Fruit fly (Drosophila melanogaster) whole organism, wandering third instar larva: ENCODE data around the gene Ten-a.

Experiments
- Dif ChIP-seq: fragments of 200-275, 200-300 bp; sonication (Bioruptor generic); optimal IDR thresholded peaks from 2 replicates; lab custom pipeline; 2018; ENCODE audit warnings: missing biosample characterization, missing genetic modification characterization; ENCODE audit not compliant: partially characterized antibody
- GATAd ChIP-seq: sonication (Bioruptor generic); optimal IDR thresholded peaks from 2 replicates; lab custom pipeline; 2016; ENCODE audit warnings: missing biosample characterization, missing genetic modification characterization
- HLH106 ChIP-seq: fragments of 200-800 bp; optimal IDR thresholded peaks from 3 replicates; lab custom pipeline; 2019; ENCODE audit warnings: missing biosample characterization, mild to moderate bottlenecking, missing genetic modification characterization, moderate library complexity
- Hnf4 ChIP-seq: fragments of 200-800 bp; sonication (Bioruptor generic); optimal IDR thresholded peaks from 2 replicates; lab custom pipeline; 2016; ENCODE audit warnings: missing biosample characterization, mild to moderate bottlenecking, missing genetic modification characterization
- Hr78 ChIP-seq: fragments of >200 bp; optimal IDR thresholded peaks from 2 replicates; lab custom pipeline; 2017; ENCODE audit warnings: missing biosample characterization, missing genetic modification characterization
- Hr83 ChIP-seq: fragments of 200-300 bp; sonication (Bioruptor generic); optimal IDR thresholded peaks from 2 replicates; lab custom pipeline; 2016; ENCODE audit warnings: missing biosample characterization, mild to moderate bottlenecking, missing genetic modification characterization, moderate library complexity; ENCODE audit not compliant: poor library complexity, severe bottlenecking
- Jra ChIP-seq: sonication (Bioruptor generic); optimal IDR thresholded peaks from 2 replicates; lab custom pipeline; 2016; ENCODE audit warnings: missing biosample characterization, missing genetic modification characterization
- Myc ChIP-seq: fragments of >200 bp; optimal IDR thresholded peaks from 2 replicates; lab custom pipeline; 2017
- N ChIP-seq: fragments of >200 bp; optimal IDR thresholded peaks from 2 replicates; lab custom pipeline; 2018; ENCODE audit warnings: missing biosample characterization, missing external identifiers, missing genetic modification characterization
- OdsH ChIP-seq: fragments of 200-800 bp; sonication (Bioruptor generic); optimal IDR thresholded peaks from 2 replicates; lab custom pipeline; 2016; ENCODE audit warnings: missing biosample characterization, mild to moderate bottlenecking, missing genetic modification characterization
- Rel ChIP-seq, 2 experiments: fragments of 200-800 bp; sonication (Bioruptor generic) in 1 of 2; optimal IDR thresholded peaks; 2 replicates in 1 of 2; 3 replicates in 1 of 2; lab custom pipeline; 2016 to 2019; ENCODE audit warnings: mild to moderate bottlenecking in 2 of 2, missing biosample characterization in 2 of 2, missing genetic modification characterization in 2 of 2, moderate library complexity in 1 of 2
- Sp1 ChIP-seq: fragments of 200-800 bp; sonication (Bioruptor generic); optimal IDR thresholded peaks from 3 replicates; lab custom pipeline; 2019; ENCODE audit warnings: missing biosample characterization, mild to moderate bottlenecking, missing genetic modification characterization, moderate library complexity
- Vsx2 ChIP-seq: fragments of 200-300, 225-300 bp; sonication (Bioruptor generic); optimal IDR thresholded peaks from 2 replicates; lab custom pipeline; 2018; ENCODE audit warnings: missing biosample characterization, missing genetic modification characterization; ENCODE audit not compliant: partially characterized antibody
- br ChIP-seq: fragments of 200-800 bp; sonication (Bioruptor generic); optimal IDR thresholded peaks from 2 replicates; lab custom pipeline; 2016; ENCODE audit warnings: missing biosample characterization, missing genetic modification characterization
- brk ChIP-seq: fragments of 200-800 bp; sonication (Bioruptor generic); optimal IDR thresholded peaks from 2 replicates; lab custom pipeline; 2016; ENCODE audit warnings: missing biosample characterization, mild to moderate bottlenecking, missing genetic modification characterization
- dl ChIP-seq, 2 experiments: fragments of 175-275, 200-275 bp in 1 of 2; fragments of 200-275 bp in 1 of 2; sonication (Bioruptor generic); optimal IDR thresholded peaks; lab custom pipeline; 2018; ENCODE audit warnings: mild to moderate bottlenecking in 2 of 2, missing biosample characterization in 2 of 2, missing genetic modification characterization in 2 of 2, moderate library complexity in 2 of 2; ENCODE audit not compliant: partially characterized antibody in 2 of 2, insufficient read depth in 1 of 2
- dmrt93B ChIP-seq: fragments of 200-800 bp; sonication (Bioruptor generic); optimal IDR thresholded peaks from 2 replicates; lab custom pipeline; 2018; ENCODE audit warnings: missing biosample characterization, mild to moderate bottlenecking, missing genetic modification characterization
- dsf ChIP-seq: sonication (Bioruptor generic); optimal IDR thresholded peaks from 2 replicates; lab custom pipeline; 2016; ENCODE audit warnings: missing biosample characterization, missing genetic modification characterization, borderline replicate concordance
- foxo ChIP-seq, 2 experiments: fragments of 200-800 bp; sonication (Bioruptor generic); optimal IDR thresholded peaks; 2 replicates in 1 of 2; 3 replicates in 1 of 2; lab custom pipeline; 2016 to 2017; ENCODE audit warnings: missing biosample characterization in 2 of 2, missing genetic modification characterization in 2 of 2
- fru ChIP-seq: fragments of 200-800 bp; sonication (Bioruptor generic); optimal IDR thresholded peaks from 3 replicates; lab custom pipeline; 2016; ENCODE audit warnings: missing biosample characterization, mild to moderate bottlenecking, missing genetic modification characterization
- h ChIP-seq: fragments of 200-800 bp; sonication (Bioruptor generic); optimal IDR thresholded peaks from 3 replicates; lab custom pipeline; 2016; ENCODE audit warnings: missing biosample characterization, mild to moderate bottlenecking, missing genetic modification characterization
- jim ChIP-seq: fragments of 175-275, 200-325 bp; sonication (Bioruptor generic); optimal IDR thresholded peaks from 2 replicates; lab custom pipeline; 2016; ENCODE audit warnings: missing biosample characterization, mild to moderate bottlenecking, missing genetic modification characterization
- lola ChIP-seq: fragments of >200 bp; optimal IDR thresholded peaks from 2 replicates; lab custom pipeline; 2017; ENCODE audit warnings: missing biosample characterization, missing genetic modification characterization
- psq ChIP-seq: fragments of 200-800 bp; sonication (Bioruptor generic); optimal IDR thresholded peaks from 3 replicates; lab custom pipeline; 2017; ENCODE audit warnings: missing biosample characterization, mild to moderate bottlenecking, missing genetic modification characterization, moderate library complexity
- sage ChIP-seq: fragments of 200-800 bp; sonication (Bioruptor generic); optimal IDR thresholded peaks from 2 replicates; lab custom pipeline; 2016; ENCODE audit warnings: missing biosample characterization, mild to moderate bottlenecking, missing genetic modification characterization
- tai ChIP-seq: sonication (Bioruptor generic); optimal IDR thresholded peaks from 2 replicates; lab custom pipeline; 2016; ENCODE audit warnings: missing biosample characterization, missing genetic modification characterization
- usp ChIP-seq: fragments of >200 bp; optimal IDR thresholded peaks from 2 replicates; lab custom pipeline; 2017; ENCODE audit warnings: missing biosample characterization, missing genetic modification characterization
- woc ChIP-seq: sonication (Bioruptor generic); optimal IDR thresholded peaks from 2 replicates; lab custom pipeline; 2016; ENCODE audit warnings: missing biosample characterization, mild to moderate bottlenecking, missing genetic modification characterization

The Ten-a gene

DNA sequence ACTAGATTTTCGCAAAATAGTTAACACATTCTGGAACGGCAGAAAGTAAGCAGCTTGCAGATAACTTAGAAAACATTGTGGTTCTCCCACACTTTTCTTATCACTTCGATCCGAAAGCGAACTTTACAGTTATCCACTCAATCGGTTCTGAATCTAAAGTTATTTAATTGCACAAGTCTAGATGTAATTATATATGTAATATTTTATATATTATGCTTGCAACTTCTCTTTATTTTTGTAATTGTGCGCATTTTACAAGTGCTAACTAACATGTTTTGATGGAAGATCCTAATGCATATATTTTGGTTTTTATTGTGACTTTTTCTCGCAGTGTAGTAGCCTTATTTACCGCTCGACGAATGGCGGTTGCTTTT is 39.1 kb upstream of the Ten-a start:
- TF ChIP-seq N (GFP tag; lab: Kevin White, UChicago) (no peak), OdsH (GFP tag; lab: Kevin White, UChicago) (peak; percentile 38), Hr78 (GFP tag; lab: Kevin White, UChicago) (no peak), dmrt93B (GFP tag; lab: Kevin White, UChicago) (peak; percentile 72), psq (GFP tag; lab: Kevin White, UChicago) (peak; percentile 54), jim (GFP tag; lab: Kevin White, UChicago) (no peak), foxo (GFP tag; optimal IDR thresholded peaks at IDR 0.05; lab: Kevin White, UChicago) (peak in 1 of 2 experiments; percentile 54), HLH106 (tag; lab: Kevin White, UChicago) (peak; percentile 47), fru (GFP tag; lab: Kevin White, UChicago) (peak; percentile 7), lola (no peak), dsf (GFP tag; lab: Kevin White, UChicago) (no peak), Sp1 (peak; percentile 62), tai (GFP tag; lab: Kevin White, UChicago) (no peak)

DNA sequence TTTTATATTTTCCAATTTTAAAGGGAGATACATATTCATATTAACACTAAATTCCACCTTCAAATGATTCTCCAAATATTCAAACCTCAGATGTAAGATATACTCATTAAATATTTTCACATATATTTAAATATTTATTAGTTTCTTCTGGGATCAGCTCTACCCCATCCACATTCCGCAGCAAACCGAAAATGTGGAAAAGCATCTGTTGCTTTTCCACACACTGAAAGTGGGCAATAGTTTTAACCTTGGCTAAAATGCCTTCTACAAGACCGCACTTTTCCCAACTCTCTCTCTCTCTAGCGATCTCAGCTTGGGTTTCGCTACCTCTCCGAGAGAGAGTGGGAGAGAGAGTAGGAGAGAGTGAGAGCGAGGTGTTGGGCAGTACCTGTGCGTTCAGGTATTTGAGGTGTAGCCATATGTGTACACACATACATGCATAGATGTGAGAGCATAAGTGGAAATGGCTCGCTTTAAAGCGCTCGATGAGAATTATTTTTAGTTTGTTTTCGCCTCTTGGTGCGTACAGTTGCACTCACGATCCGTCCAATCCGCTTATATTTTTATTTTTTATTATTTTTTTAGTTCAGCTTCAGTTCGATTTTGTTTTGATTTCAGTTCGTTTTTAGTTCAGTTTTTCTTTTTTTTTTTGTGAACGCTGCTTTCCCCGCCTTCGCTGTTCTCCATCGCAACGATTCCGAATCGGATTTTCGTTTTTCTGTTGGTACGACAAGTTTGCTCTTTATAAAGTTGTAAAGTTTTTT is 36.6 kb upstream of the Ten-a start, which contains the start of gene CG1806:
TSS of gene CG1806 (plus strand) at position 499 of the 764 bp plus-strand sequence.
- TF ChIP-seq Hr83 (peak; percentile 27), h (GFP tag; lab: Kevin White, UChicago) (peak; percentile 20), br (GFP tag; lab: Kevin White, UChicago) (no peak), usp (GFP tag; lab: Kevin White, UChicago) (no peak), psq (GFP tag; lab: Kevin White, UChicago) (no peak), dmrt93B (GFP tag; lab: Kevin White, UChicago) (no peak), Hnf4 (peak; percentile 34), Hr78 (GFP tag; lab: Kevin White, UChicago) (no peak), Vsx2 (GFP tag; lab: Kevin White, UChicago) (peak; percentile 95), sage (peak; percentile 62), lola (no peak), dl (GFP tag; optimal IDR thresholded peaks at IDR 0.05; lab: Kevin White, UChicago; ENCODE audit: insufficient read depth in 1 of 2, partially characterized antibody in 2 of 2) (peak; percentile 97 to 98), Jra (GFP tag; lab: Kevin White, UChicago) (peak; percentile 9), GATAd (no peak), brk (peak; percentile 27), Sp1 (peak; percentile 23), jim (GFP tag; lab: Kevin White, UChicago) (peak; percentile 60), Rel (GFP tag; optimal IDR thresholded peaks at IDR 0.05; lab: Kevin White, UChicago) (peak; percentile 58), Rel (tag; optimal IDR thresholded peaks at IDR 0.05; lab: Kevin White, UChicago) (no peak), fru (GFP tag; lab: Kevin White, UChicago) (peak; percentile 25), Dif (GFP tag; lab: Kevin White, UChicago) (peak; percentile 98)

DNA sequence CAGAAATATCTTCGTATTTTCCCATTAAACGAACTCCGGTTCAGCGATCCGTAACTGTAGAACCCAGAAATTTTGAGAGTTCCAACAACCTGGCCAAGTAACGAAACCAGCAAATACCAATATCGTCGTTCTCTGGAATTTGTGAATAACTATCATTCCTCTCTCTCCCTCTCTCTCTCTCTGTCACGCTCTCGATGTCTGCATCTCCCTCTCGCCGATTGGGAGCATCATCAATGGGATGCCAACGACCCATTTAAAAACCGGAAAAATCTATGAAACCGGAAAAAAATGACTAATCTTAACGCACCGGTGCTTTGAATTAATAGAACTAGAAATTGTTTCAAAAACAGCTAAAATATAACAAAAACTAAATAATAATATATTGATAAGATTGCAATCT is 35.9 kb upstream of the Ten-a start:
- TF ChIP-seq usp (GFP tag; lab: Kevin White, UChicago) (no peak), dl (GFP tag; optimal IDR thresholded peaks at IDR 0.05; lab: Kevin White, UChicago; ENCODE audit: insufficient read depth in 1 of 2, partially characterized antibody in 2 of 2) (peak; percentile 17 to 57), Dif (GFP tag; lab: Kevin White, UChicago) (peak; percentile 63), woc (GFP tag; lab: Kevin White, UChicago) (no peak), brk (no peak), br (GFP tag; lab: Kevin White, UChicago) (no peak)

DNA sequence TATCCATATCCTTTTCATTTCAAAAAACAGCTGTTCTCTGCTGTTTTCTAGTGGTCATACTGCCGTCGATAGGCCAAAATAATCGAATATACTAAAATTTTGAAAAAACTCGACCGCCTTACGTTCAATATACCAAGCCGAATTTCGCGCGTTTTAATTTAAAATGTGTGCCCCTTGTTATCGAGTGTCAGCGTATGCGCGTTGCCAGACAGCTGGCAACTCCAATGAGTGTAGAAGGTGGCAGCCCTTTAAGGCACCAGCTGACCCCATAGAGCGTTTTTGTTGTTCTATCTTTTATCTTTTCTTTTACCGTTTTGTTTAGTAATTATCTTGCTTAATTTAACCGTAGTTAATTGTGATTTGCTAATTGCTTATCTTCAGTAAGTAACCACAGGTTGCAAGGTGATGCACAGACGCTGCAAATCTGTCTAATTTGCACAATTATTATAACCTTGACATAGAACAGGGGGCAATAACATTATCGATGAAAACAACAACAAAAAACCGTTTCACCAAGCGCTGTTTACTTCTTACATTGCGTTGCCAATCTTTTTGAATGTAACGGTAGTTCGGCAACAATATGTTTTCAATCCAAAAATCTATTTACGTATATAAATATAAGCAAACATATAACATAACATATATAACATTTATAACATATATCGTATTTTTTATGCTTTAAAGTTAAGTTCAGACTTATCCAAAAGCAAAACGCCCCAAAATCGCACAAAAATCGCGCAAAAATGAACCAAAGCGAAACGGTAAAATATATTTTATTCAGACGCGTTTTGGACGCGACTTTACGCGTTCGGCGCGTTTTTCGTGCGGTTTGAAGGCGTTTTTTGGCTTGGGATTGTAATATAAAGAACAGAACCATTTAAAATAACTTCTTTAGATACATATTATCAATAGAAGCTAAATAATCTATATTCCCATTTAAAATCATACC is 31.1 kb upstream of the Ten-a start, which contains the start of the genes CG1492 and regucalcin:
TSS of gene CG1492 (minus strand) at position 63 of the 949 bp plus-strand sequence.
TSS of gene regucalcin (plus strand) at position 229 of the 949 bp plus-strand sequence.
- TF ChIP-seq usp (GFP tag; lab: Kevin White, UChicago): no peak
- TF ChIP-seq N (GFP tag; lab: Kevin White, UChicago): no peak
- TF ChIP-seq Hr83: no peak
- peak; percentile 69 for TF ChIP-seq Myc (lab: Kevin White, UChicago)
- peak; percentile 20 for TF ChIP-seq fru (GFP tag; lab: Kevin White, UChicago)
